Fruit fly (Drosophila melanogaster): Measurements from ENCODE around the gene bru2.
A peak's percentile ranks its signal among the peaks of the same experiment; 100 is the strongest.

The bru2 gene

DNA sequence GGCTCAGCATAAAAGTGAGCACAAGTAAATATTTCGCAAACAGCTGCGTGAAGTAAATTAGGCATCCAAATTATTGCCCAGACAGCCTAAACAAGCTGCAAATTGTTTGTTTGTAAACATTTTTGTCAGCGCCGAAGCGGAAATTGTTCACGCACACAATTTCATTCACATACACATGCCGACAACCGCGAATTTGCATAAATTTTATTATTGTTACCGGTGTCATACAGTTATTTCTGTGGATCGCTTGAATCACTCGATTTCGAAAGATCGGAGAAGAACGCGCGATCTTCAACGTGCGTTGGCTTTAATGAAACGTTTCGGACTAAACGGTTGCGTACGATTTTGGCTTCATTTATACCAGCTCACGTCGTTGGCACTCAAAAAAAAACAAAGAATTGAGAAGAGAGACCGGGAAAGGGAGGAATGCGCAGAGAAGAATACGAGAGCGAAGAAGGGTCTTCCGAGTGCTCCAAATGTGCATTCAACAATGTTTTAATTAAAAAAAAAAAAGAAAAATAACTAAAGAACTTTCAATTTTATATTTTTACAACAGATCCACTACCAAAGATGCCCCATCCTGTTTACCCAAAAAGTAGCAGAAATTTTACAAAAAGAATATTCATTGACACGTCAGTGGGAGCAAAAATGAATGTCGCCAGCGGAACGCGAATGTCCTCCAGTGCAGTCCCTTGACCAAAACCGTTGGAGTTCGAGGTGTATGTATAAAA, 79.3 kb downstream of the bru2 start, which contains the start of gene vir-1:
Gene vir-1 (minus strand): TSS at position 334 of the 731 bp plus-strand sequence.
- TF ChIP-seq Blimp-1 (GFP tag; optimal IDR thresholded peaks at IDR 0.05), result peak; percentile 52
- no peak for TF ChIP-seq Gug (GFP tag; IDR thresholded peaks at IDR 0.05)
- TF ChIP-seq Sox102F (GFP tag; optimal IDR thresholded peaks at IDR 0.05), result peak; percentile 15
- TF ChIP-seq Eip78C (GFP tag), result peak; percentile 61
- no peak for TF ChIP-seq net (GFP tag; optimal IDR thresholded peaks at IDR 0.05)
- TF ChIP-seq esn (GFP tag; optimal IDR thresholded peaks at IDR 0.05), result peak; percentile 25
- peak; percentile 8 for TF ChIP-seq CG8632 (GFP tag; optimal IDR thresholded peaks at IDR 0.05)
- TF ChIP-seq Lpt (GFP tag; optimal IDR thresholded peaks at IDR 0.05), result no peak
- no peak for TF ChIP-seq fd59A (GFP tag; optimal IDR thresholded peaks at IDR 0.05)
- TF ChIP-seq CG3032 (tag; optimal IDR thresholded peaks at IDR 0.05), result no peak
- TF ChIP-seq svp (GFP tag), result no peak
- no peak for TF ChIP-seq salr (GFP tag; optimal IDR thresholded peaks at IDR 0.05)
- TF ChIP-seq CG15336 (GFP tag; IDR thresholded peaks at IDR 0.05), result no peak
- no peak for TF ChIP-seq cyc (GFP tag; optimal IDR thresholded peaks at IDR 0.05)
- no peak for TF ChIP-seq vri (GFP tag; optimal IDR thresholded peaks at IDR 0.05)
- no peak for TF ChIP-seq CG3919 (GFP tag; optimal IDR thresholded peaks at IDR 0.05)
- TF ChIP-seq spab (GFP tag; optimal IDR thresholded peaks at IDR 0.05), result no peak
- no peak for TF ChIP-seq acj6 (GFP tag; optimal IDR thresholded peaks at IDR 0.05)
- TF ChIP-seq CG11294 (GFP tag; IDR thresholded peaks at IDR 0.05), result no peak
- TF ChIP-seq ss (GFP tag; optimal IDR thresholded peaks at IDR 0.05), result peak in 1 of 2 experiments; percentile 15
- TF ChIP-seq CG6808 (GFP tag; optimal IDR thresholded peaks at IDR 0.05), result peak; percentile 8
- peak; percentile 32 for TF ChIP-seq Met (GFP tag; optimal IDR thresholded peaks at IDR 0.05)
- no peak for TF ChIP-seq CG9139 (GFP tag; optimal IDR thresholded peaks at IDR 0.05)
- no peak for TF ChIP-seq CG8319 (GFP tag; optimal IDR thresholded peaks at IDR 0.05)
- peak; percentile 33 for TF ChIP-seq topi (GFP tag; optimal IDR thresholded peaks at IDR 0.05)
- no peak for TF ChIP-seq Hr38 (GFP tag; optimal IDR thresholded peaks at IDR 0.05)
- TF ChIP-seq Sox15 (GFP tag; optimal IDR thresholded peaks at IDR 0.05), result no peak
- no peak for TF ChIP-seq OdsH (GFP tag; optimal IDR thresholded peaks at IDR 0.05)
- TF ChIP-seq Ets21C (GFP tag; optimal IDR thresholded peaks at IDR 0.05), result no peak
- TF ChIP-seq CG31627 (GFP tag; optimal IDR thresholded peaks at IDR 0.05), result no peak
- no peak for TF ChIP-seq Sox14 (GFP tag; optimal IDR thresholded peaks at IDR 0.05)
- TF ChIP-seq fkh (GFP tag; optimal IDR thresholded peaks at IDR 0.05), result peak; percentile 6
- TF ChIP-seq Eip75B (GFP tag; optimal IDR thresholded peaks at IDR 0.05), result no peak

DNA sequence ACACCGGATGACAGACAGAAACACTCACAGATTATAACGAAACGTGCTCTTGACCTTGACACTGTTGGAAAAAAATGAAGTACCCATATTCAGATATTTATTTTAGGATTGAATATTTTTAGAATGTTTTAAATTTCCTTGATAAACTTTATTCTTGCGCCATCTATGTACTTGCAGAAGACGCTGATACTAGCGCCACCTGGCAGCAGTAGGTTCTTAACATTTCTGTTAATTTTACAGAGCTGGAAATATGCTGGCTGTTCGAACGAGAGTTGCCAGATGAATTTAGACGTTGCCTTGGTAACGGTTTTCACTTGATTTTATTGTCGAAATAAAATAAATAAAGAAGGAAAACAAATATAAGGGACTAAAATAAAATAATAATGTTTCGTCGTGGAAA, 80.5 kb downstream of the bru2 start, which contains the start of gene Fam92:
Gene Fam92 (plus strand): TSS at position 350 of the 400 bp plus-strand sequence.
- peak; percentile 56 for TF ChIP-seq pdm3 (GFP tag; optimal IDR thresholded peaks at IDR 0.05)
- TF ChIP-seq CG32006 (GFP tag; optimal IDR thresholded peaks at IDR 0.05), result peak; percentile 0
- TF ChIP-seq achi (GFP tag; optimal IDR thresholded peaks at IDR 0.05), result peak; percentile 11
- TF ChIP-seq salr (GFP tag; optimal IDR thresholded peaks at IDR 0.05), result no peak
- no peak for TF ChIP-seq CG8319 (GFP tag; optimal IDR thresholded peaks at IDR 0.05)
- peak; percentile 49 for TF ChIP-seq Sox102F (GFP tag; optimal IDR thresholded peaks at IDR 0.05)
- peak; percentile 30 for TF ChIP-seq CG6808 (GFP tag; optimal IDR thresholded peaks at IDR 0.05)
- peak; percentile 78 for TF ChIP-seq Eip78C (GFP tag)
- TF ChIP-seq Ets21C (GFP tag; optimal IDR thresholded peaks at IDR 0.05), result peak; percentile 2
- TF ChIP-seq fd59A (GFP tag; optimal IDR thresholded peaks at IDR 0.05), result no peak
- TF ChIP-seq ss (GFP tag; optimal IDR thresholded peaks at IDR 0.05), result no peak
- TF ChIP-seq CG9139 (GFP tag; optimal IDR thresholded peaks at IDR 0.05), result no peak
- peak; percentile 41 for TF ChIP-seq Smox (GFP tag; optimal IDR thresholded peaks at IDR 0.05)
- TF ChIP-seq CG34406 (GFP tag; optimal IDR thresholded peaks at IDR 0.05), result no peak
- TF ChIP-seq vri (GFP tag; optimal IDR thresholded peaks at IDR 0.05), result peak; percentile 17
- peak; percentile 19 for TF ChIP-seq Hr4 (GFP tag; optimal IDR thresholded peaks at IDR 0.05)
- no peak for TF ChIP-seq Hr38 (GFP tag; optimal IDR thresholded peaks at IDR 0.05)
- peak; percentile 67 for TF ChIP-seq CG31627 (GFP tag; optimal IDR thresholded peaks at IDR 0.05)
- peak; percentile 60 for TF ChIP-seq Met (GFP tag; optimal IDR thresholded peaks at IDR 0.05)
- TF ChIP-seq lz (GFP tag; optimal IDR thresholded peaks at IDR 0.05), result peak; percentile 69
- no peak for TF ChIP-seq CG11294 (GFP tag; IDR thresholded peaks at IDR 0.05)
- peak; percentile 15 for TF ChIP-seq acj6 (GFP tag; optimal IDR thresholded peaks at IDR 0.05)
- TF ChIP-seq Sox14 (GFP tag; optimal IDR thresholded peaks at IDR 0.05), result peak; percentile 47
- no peak for TF ChIP-seq Lpt (GFP tag; optimal IDR thresholded peaks at IDR 0.05)
- TF ChIP-seq CG10669 (GFP tag; optimal IDR thresholded peaks at IDR 0.05), result peak; percentile 2
- TF ChIP-seq CG3032 (tag; optimal IDR thresholded peaks at IDR 0.05), result peak; percentile 40
- peak; percentile 35 for TF ChIP-seq OdsH (GFP tag; optimal IDR thresholded peaks at IDR 0.05)
- TF ChIP-seq CG6163 (GFP tag; IDR thresholded peaks at IDR 0.05), result no peak
- TF ChIP-seq cyc (GFP tag; optimal IDR thresholded peaks at IDR 0.05), result peak; percentile 66
- no peak for TF ChIP-seq CG16779 (tag; optimal IDR thresholded peaks at IDR 0.05)
- TF ChIP-seq Hr39 (GFP tag; optimal IDR thresholded peaks at IDR 0.05), result peak; percentile 70
- TF ChIP-seq topi (GFP tag; optimal IDR thresholded peaks at IDR 0.05), result peak; percentile 48
- TF ChIP-seq fd85E (GFP tag; optimal IDR thresholded peaks at IDR 0.05), result no peak
- TF ChIP-seq CG3919 (GFP tag; optimal IDR thresholded peaks at IDR 0.05), result peak; percentile 55
- TF ChIP-seq Sox15 (GFP tag; optimal IDR thresholded peaks at IDR 0.05), result no peak
- peak; percentile 71 for TF ChIP-seq esn (GFP tag; optimal IDR thresholded peaks at IDR 0.05)
- TF ChIP-seq Eip75B (GFP tag; optimal IDR thresholded peaks at IDR 0.05), result peak; percentile 22
- no peak for TF ChIP-seq fkh (GFP tag; optimal IDR thresholded peaks at IDR 0.05)
